Worm (Caenorhabditis elegans): Measurements from ENCODE around the gene Y22D7AR.2.

Y22D7AR.2 gene

DNA sequence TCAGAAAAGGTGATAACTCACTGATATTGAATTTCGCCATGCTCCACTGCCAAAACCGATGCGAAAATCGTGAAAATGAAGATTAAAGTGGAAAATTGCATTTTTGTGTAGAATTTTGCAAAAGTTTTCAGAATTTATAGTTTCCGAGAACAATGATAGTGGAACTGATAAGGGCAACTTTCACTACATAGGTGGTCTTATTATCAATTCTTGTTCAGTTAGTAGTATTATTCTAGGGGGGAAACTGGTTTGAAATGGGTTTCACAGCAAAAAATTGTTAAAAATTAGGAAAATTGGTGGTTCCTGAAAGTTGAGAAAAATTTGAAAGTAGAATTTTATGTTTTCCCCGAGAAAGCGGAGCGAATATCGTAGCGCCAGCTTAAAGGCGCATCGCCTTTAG lies 52.4 kb downstream of the Y22D7AR.2 start, which contains the start of gene Y46E12A.5:
TSS of gene Y46E12A.5 (minus strand) at position 101 of the 400 bp plus-strand sequence.
- no peak for TF ChIP-seq unc-30 (tag; optimal IDR thresholded peaks at IDR 0.05)

DNA sequence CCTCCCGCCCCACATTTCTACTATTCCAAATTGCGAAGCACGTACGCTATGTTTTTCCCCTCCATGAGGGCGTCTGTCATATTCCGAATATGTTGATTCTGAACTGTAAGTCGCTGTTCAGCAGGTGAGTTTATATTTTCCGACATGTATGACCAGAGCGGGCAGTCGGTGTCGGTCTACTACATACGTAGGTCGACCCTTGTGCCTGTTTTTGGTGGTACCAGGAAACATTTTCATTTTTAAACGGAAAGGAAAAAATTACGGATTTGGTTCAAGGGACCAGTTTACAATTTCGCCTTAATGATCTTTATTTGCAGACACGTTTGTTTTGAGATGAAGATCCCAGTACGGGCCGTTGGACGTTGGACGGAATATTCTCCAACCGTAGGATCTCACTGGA lies 52.9 kb downstream of the Y22D7AR.2 start, which contains the start of gene Y46E12A.2:
TSS of gene Y46E12A.2 (plus strand) at position 301 of the 400 bp plus-strand sequence.
- no peak for TF ChIP-seq blmp-1 (tag; optimal IDR thresholded peaks at IDR 0.05)
- TF ChIP-seq unc-30 (tag; optimal IDR thresholded peaks at IDR 0.05): no peak
- TF ChIP-seq fkh-4 (tag; optimal IDR thresholded peaks at IDR 0.05; ENCODE audit: borderline replicate concordance): no peak
- TF ChIP-seq nhr-90 (tag; optimal IDR thresholded peaks at IDR 0.05; ENCODE audit: poor library complexity): no peak
- TF ChIP-seq nhr-12 (tag; optimal IDR thresholded peaks at IDR 0.05): no peak
- no peak for TF ChIP-seq unc-86 (tag; optimal IDR thresholded peaks at IDR 0.05)
- TF ChIP-seq ets-5 (GFP tag; IDR thresholded peaks at IDR 0.05): no peak
- no peak for TF ChIP-seq Y116A8C.19 (tag; optimal IDR thresholded peaks at IDR 0.05; ENCODE audit: borderline replicate concordance)
- TF ChIP-seq pax-3 (tag; optimal IDR thresholded peaks at IDR 0.05): no peak
- no peak for TF ChIP-seq elt-2 (tag; optimal IDR thresholded peaks at IDR 0.05)
- TF ChIP-seq lir-3 (tag; optimal IDR thresholded peaks at IDR 0.05; ENCODE audit: poor library complexity): no peak
- no peak for TF ChIP-seq alr-1 (tag; optimal IDR thresholded peaks at IDR 0.05; ENCODE audit: borderline replicate concordance)
- TF ChIP-seq lsy-2 (tag; optimal IDR thresholded peaks at IDR 0.05): no peak
- no peak for TF ChIP-seq lin-39 (tag; optimal IDR thresholded peaks at IDR 0.05)
- no peak for TF ChIP-seq efl-3 (GFP tag; optimal IDR thresholded peaks at IDR 0.05)
- TF ChIP-seq sox-4 (tag; optimal IDR thresholded peaks at IDR 0.05): no peak
- TF ChIP-seq nhr-84 (tag; optimal IDR thresholded peaks at IDR 0.05): no peak

ce11 chrIII:1763222-1763621 lies 57.5 kb downstream of the Y22D7AR.2 start, which contains the start of gene cnc-6:
cnc-6 (plus strand) TSS chrIII:1763522.
- TF ChIP-seq alr-1 (tag; optimal IDR thresholded peaks at IDR 0.05; ENCODE audit: borderline replicate concordance) (no peak), efl-1 (optimal IDR thresholded peaks at IDR 0.05) (no peak), efl-1 (GFP tag; optimal IDR thresholded peaks at IDR 0.05 in 1 of 2) (peak in 1 of 2 experiments; percentile 70)

Data from whole organism, L1 larva.